Fruit fly (Drosophila melanogaster) whole organism, prepupa: ENCODE measurements around the gene Ent1.

Source experiments
- Blimp-1 ChIP-seq: fragments of 200-800 bp; sonication (Bioruptor generic); optimal IDR thresholded peaks from 3 replicates; lab custom pipeline; 2017; ENCODE audit warnings: missing biosample characterization, missing genetic modification characterization, mild to moderate bottlenecking, moderate library complexity, missing genetic modification reagents
- CG10669 ChIP-seq: fragments of 200-800 bp; sonication (Bioruptor generic); optimal IDR thresholded peaks from 3 replicates; lab custom pipeline; 2018; ENCODE audit warnings: missing biosample characterization, mild to moderate bottlenecking, missing genetic modification characterization, moderate library complexity
- CG11294 ChIP-seq: fragments of 200-800 bp; sonication (Bioruptor generic); IDR thresholded peaks from 2 replicates; pipeline ENCODE4 v1.3.6; 2022; ENCODE audit warnings: missing biosample characterization, missing genetic modification characterization
- CG11762 ChIP-seq: fragments of 200-800 bp; sonication (Bioruptor generic); optimal IDR thresholded peaks from 3 replicates; lab custom pipeline; 2016; ENCODE audit warnings: missing biosample characterization, missing genetic modification characterization; ENCODE audit not compliant: insufficient read depth
- CG11902 ChIP-seq: fragments of 200-800 bp; sonication (Bioruptor generic); optimal IDR thresholded peaks from 3 replicates; lab custom pipeline; 2016; ENCODE audit warnings: missing biosample characterization, missing genetic modification characterization
- CG16779 ChIP-seq: fragments of 200-800 bp; sonication (Bioruptor generic); optimal IDR thresholded peaks from 3 replicates; lab custom pipeline; 2017; ENCODE audit warnings: missing biosample characterization, mild to moderate bottlenecking, missing genetic modification characterization
- CG3032 ChIP-seq: fragments of 200-800 bp; optimal IDR thresholded peaks from 2 replicates; lab custom pipeline; 2019; ENCODE audit warnings: missing biosample characterization, mild to moderate bottlenecking, missing genetic modification characterization, moderate library complexity
- CG31627 ChIP-seq: fragments of 200-800 bp; sonication (Bioruptor generic); optimal IDR thresholded peaks from 3 replicates; lab custom pipeline; 2016; ENCODE audit warnings: missing biosample characterization, missing genetic modification characterization
- CG32006 ChIP-seq: fragments of 200-800 bp; sonication (Bioruptor generic); optimal IDR thresholded peaks from 3 replicates; lab custom pipeline; 2017; ENCODE audit warnings: missing biosample characterization, mild to moderate bottlenecking, missing genetic modification characterization
- CG3919 ChIP-seq: fragments of 200-800 bp; sonication (Bioruptor generic); optimal IDR thresholded peaks from 3 replicates; lab custom pipeline; 2016; ENCODE audit warnings: missing biosample characterization, missing genetic modification characterization
- CG4318 ChIP-seq: fragments of 200-800 bp; sonication (Bioruptor generic); optimal IDR thresholded peaks from 3 replicates; lab custom pipeline; 2017; ENCODE audit warnings: missing biosample characterization, mild to moderate bottlenecking, missing genetic modification characterization
- CG6276 ChIP-seq: fragments of 200-800 bp; sonication (Bioruptor generic); optimal IDR thresholded peaks from 2 replicates; lab custom pipeline; 2017; ENCODE audit warnings: missing biosample characterization, mild to moderate bottlenecking, missing genetic modification characterization
- CG6792 ChIP-seq: fragments of 200-800 bp; sonication (Bioruptor generic); optimal IDR thresholded peaks from 3 replicates; lab custom pipeline; 2016; ENCODE audit warnings: missing biosample characterization, missing genetic modification characterization
- CG6808 ChIP-seq: fragments of 200-800 bp; sonication (Bioruptor generic); optimal IDR thresholded peaks from 3 replicates; lab custom pipeline; 2017; ENCODE audit warnings: missing biosample characterization, missing genetic modification characterization, mild to moderate bottlenecking, moderate library complexity, missing genetic modification reagents
- CG7368 ChIP-seq: fragments of 200-800 bp; sonication (Bioruptor generic); optimal IDR thresholded peaks from 3 replicates; lab custom pipeline; 2016; ENCODE audit warnings: missing biosample characterization, missing genetic modification characterization
- CG8119 ChIP-seq: fragments of 200-800 bp; sonication (Bioruptor generic); IDR thresholded peaks from 3 replicates; pipeline ENCODE4 v1.3.6; 2022; ENCODE audit warnings: missing biosample characterization, missing genetic modification characterization
- CG8319 ChIP-seq: fragments of 200-800 bp; sonication (Bioruptor generic); optimal IDR thresholded peaks from 3 replicates; lab custom pipeline; 2016; ENCODE audit warnings: missing biosample characterization, missing genetic modification characterization
- CG8632 ChIP-seq: fragments of 200-800 bp; sonication (Bioruptor generic); optimal IDR thresholded peaks from 3 replicates; lab custom pipeline; 2016; ENCODE audit warnings: missing biosample characterization, missing genetic modification characterization
- CG9139 ChIP-seq: fragments of 200-800 bp; sonication (Bioruptor generic); optimal IDR thresholded peaks from 3 replicates; lab custom pipeline; 2017; ENCODE audit warnings: missing biosample characterization, mild to moderate bottlenecking, missing genetic modification characterization
- Eip78C ChIP-seq: fragments of 200-800 bp; sonication (Bioruptor generic); peaks from one replicate; lab custom pipeline; 2016; ENCODE audit warnings: missing biosample characterization, missing genetic modification characterization
- Eip93F ChIP-seq: fragments of 200-800 bp; sonication (Bioruptor generic); optimal IDR thresholded peaks from 2 replicates; lab custom pipeline; 2016; ENCODE audit warnings: missing biosample characterization, mild to moderate bottlenecking, missing genetic modification characterization
- Ets21C ChIP-seq: fragments of 200-800 bp; sonication (Bioruptor generic); optimal IDR thresholded peaks from 3 replicates; lab custom pipeline; 2016; ENCODE audit warnings: missing biosample characterization, missing genetic modification characterization
- Gug ChIP-seq: fragments of 200-800 bp; sonication (Bioruptor generic); IDR thresholded peaks from 2 replicates; pipeline ENCODE4 v1.3.6; 2022; ENCODE audit warnings: missing biosample characterization, missing genetic modification characterization
- Hr38 ChIP-seq: sonication (Bioruptor generic); optimal IDR thresholded peaks from 2 replicates; lab custom pipeline; 2016; ENCODE audit warnings: missing biosample characterization, missing genetic modification characterization
- Hr39 ChIP-seq: fragments of 200-800 bp; sonication (Bioruptor generic); optimal IDR thresholded peaks from 2 replicates; lab custom pipeline; 2016; ENCODE audit warnings: missing biosample characterization, missing genetic modification characterization
- Hr4 ChIP-seq: fragments of 200-800 bp; sonication (Bioruptor generic); optimal IDR thresholded peaks from 3 replicates; lab custom pipeline; 2016; ENCODE audit warnings: missing biosample characterization, missing genetic modification characterization
- Lpt ChIP-seq: fragments of 200-800 bp; sonication (Bioruptor generic); optimal IDR thresholded peaks from 3 replicates; lab custom pipeline; 2016; ENCODE audit warnings: missing biosample characterization, missing genetic modification characterization
- OdsH ChIP-seq: fragments of 200-800 bp; sonication (Bioruptor generic); optimal IDR thresholded peaks from 3 replicates; lab custom pipeline; 2016; ENCODE audit warnings: missing biosample characterization, missing genetic modification characterization
- Smox ChIP-seq: fragments of 200-800 bp; sonication (Bioruptor generic); optimal IDR thresholded peaks from 3 replicates; lab custom pipeline; 2016; ENCODE audit warnings: missing biosample characterization, missing genetic modification characterization
- Sox102F ChIP-seq: fragments of 200-800 bp; sonication (Bioruptor generic); optimal IDR thresholded peaks from 2 replicates; lab custom pipeline; 2016; ENCODE audit warnings: missing biosample characterization, mild to moderate bottlenecking, missing genetic modification characterization
- Sox14 ChIP-seq: fragments of 200-800 bp; sonication (Bioruptor generic); optimal IDR thresholded peaks from 3 replicates; lab custom pipeline; 2016; ENCODE audit warnings: missing biosample characterization, missing genetic modification characterization
- Sox15 ChIP-seq: fragments of 200-800 bp; sonication (Bioruptor generic); optimal IDR thresholded peaks from 3 replicates; lab custom pipeline; 2016; ENCODE audit warnings: missing biosample characterization, missing genetic modification characterization
- achi ChIP-seq: fragments of 200-800 bp; sonication (Bioruptor generic); optimal IDR thresholded peaks from 3 replicates; lab custom pipeline; 2016; ENCODE audit warnings: missing biosample characterization, missing genetic modification characterization
- acj6 ChIP-seq: fragments of 200-800 bp; sonication (Bioruptor generic); optimal IDR thresholded peaks from 3 replicates; lab custom pipeline; 2016; ENCODE audit warnings: missing biosample characterization, missing genetic modification characterization
- cyc ChIP-seq: fragments of 200-800 bp; sonication (Bioruptor generic); optimal IDR thresholded peaks from 3 replicates; lab custom pipeline; 2016; ENCODE audit warnings: missing biosample characterization, missing genetic modification characterization
- dac ChIP-seq: fragments of 200-800 bp; sonication (Bioruptor generic); optimal IDR thresholded peaks from 2 replicates; lab custom pipeline; 2017; ENCODE audit warnings: missing biosample characterization, mild to moderate bottlenecking, missing genetic modification characterization
- dsx ChIP-seq: fragments of 200-800 bp; optimal IDR thresholded peaks from 3 replicates; lab custom pipeline; 2019; ENCODE audit warnings: missing biosample characterization, mild to moderate bottlenecking, missing genetic modification characterization, moderate library complexity; ENCODE audit not compliant: poor library complexity, severe bottlenecking
- eg ChIP-seq: fragments of 200-800 bp; sonication (Bioruptor generic); IDR thresholded peaks from 3 replicates; pipeline ENCODE4 v1.3.6; 2022; ENCODE audit warnings: missing biosample characterization, missing genetic modification characterization
- fd59A ChIP-seq: fragments of 200-800 bp; sonication (Bioruptor generic); optimal IDR thresholded peaks from 2 replicates; lab custom pipeline; 2017; ENCODE audit warnings: missing biosample characterization, mild to moderate bottlenecking, missing genetic modification characterization, missing genetic modification reagents
- fd85E ChIP-seq: fragments of 200-800 bp; sonication (Bioruptor generic); optimal IDR thresholded peaks from 3 replicates; lab custom pipeline; 2016; ENCODE audit warnings: missing biosample characterization, missing genetic modification characterization
- fkh ChIP-seq: fragments of 200-800 bp; sonication (Bioruptor generic); optimal IDR thresholded peaks from 3 replicates; lab custom pipeline; 2017; ENCODE audit warnings: missing biosample characterization, mild to moderate bottlenecking, missing genetic modification characterization, moderate library complexity
- lz ChIP-seq: fragments of 200-800 bp; sonication (Bioruptor generic); optimal IDR thresholded peaks from 3 replicates; lab custom pipeline; 2016; ENCODE audit warnings: missing biosample characterization, missing genetic modification characterization
- net ChIP-seq: fragments of 200-800 bp; sonication (Bioruptor generic); optimal IDR thresholded peaks from 3 replicates; lab custom pipeline; 2016; ENCODE audit warnings: missing biosample characterization, missing genetic modification characterization
- pdm3 ChIP-seq: fragments of 200-800 bp; sonication (Bioruptor generic); optimal IDR thresholded peaks from 3 replicates; lab custom pipeline; 2016; ENCODE audit warnings: missing biosample characterization, missing genetic modification characterization
- salr ChIP-seq, 2 experiments: fragments of 200-800 bp; sonication (Bioruptor generic); optimal IDR thresholded peaks; 3 replicates each; lab custom pipeline; 2016 to 2018; ENCODE audit warnings: missing biosample characterization in 2 of 2, missing genetic modification characterization in 2 of 2, mild to moderate bottlenecking in 1 of 2
- spab ChIP-seq: fragments of 200-800 bp; sonication (Bioruptor generic); optimal IDR thresholded peaks from 2 replicates; lab custom pipeline; 2017; ENCODE audit warnings: missing biosample characterization, mild to moderate bottlenecking, missing genetic modification characterization, missing genetic modification reagents
- svp ChIP-seq: fragments of 200-800 bp; sonication (Bioruptor generic); peaks from one replicate; lab custom pipeline; 2016; ENCODE audit warnings: missing biosample characterization, missing genetic modification characterization
- topi ChIP-seq: fragments of 200-800 bp; sonication (Bioruptor generic); optimal IDR thresholded peaks from 3 replicates; lab custom pipeline; 2016; ENCODE audit warnings: missing biosample characterization, missing genetic modification characterization
- vri ChIP-seq: fragments of 200-800 bp; sonication (Bioruptor generic); optimal IDR thresholded peaks from 3 replicates; lab custom pipeline; 2016; ENCODE audit warnings: missing biosample characterization, mild to moderate bottlenecking, missing genetic modification characterization

The Ent1 gene

DNA sequence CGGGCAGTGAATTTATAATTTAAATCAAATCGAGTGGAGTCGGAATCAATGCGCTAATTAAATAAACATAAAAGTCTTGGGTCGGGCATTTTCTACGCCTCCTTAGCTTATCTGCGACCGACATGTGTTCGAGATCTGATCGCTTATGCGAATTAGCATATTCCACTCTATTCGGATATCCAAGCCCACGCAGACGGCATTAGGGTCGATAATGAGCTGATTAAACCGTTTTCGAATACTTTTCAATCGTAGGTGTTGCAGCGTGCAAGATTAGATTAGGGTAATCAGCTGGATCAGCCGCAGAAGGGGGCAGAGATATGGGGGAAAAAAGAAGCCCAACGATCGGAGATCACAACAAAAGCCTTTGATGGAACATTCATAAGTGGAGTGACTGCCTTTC lies 32.8 kb upstream of the Ent1 start:
- TF ChIP-seq lz (GFP tag; lab: Kevin White, UChicago) (no peak), CG32006 (GFP tag; lab: Kevin White, UChicago) (no peak), CG6276 (GFP tag; lab: Kevin White, UChicago) (no peak), svp (GFP tag; lab: Kevin White, UChicago) (no peak), CG16779 (tag; lab: Kevin White, UChicago) (no peak), dsx (GFP tag; lab: Kevin White, UChicago) (no peak), eg (GFP tag; lab: Robert Waterston, UW) (no peak), acj6 (GFP tag; lab: Kevin White, UChicago) (no peak), CG3919 (GFP tag; lab: Kevin White, UChicago) (no peak), cyc (GFP tag; lab: Kevin White, UChicago) (no peak), achi (no peak)

DNA sequence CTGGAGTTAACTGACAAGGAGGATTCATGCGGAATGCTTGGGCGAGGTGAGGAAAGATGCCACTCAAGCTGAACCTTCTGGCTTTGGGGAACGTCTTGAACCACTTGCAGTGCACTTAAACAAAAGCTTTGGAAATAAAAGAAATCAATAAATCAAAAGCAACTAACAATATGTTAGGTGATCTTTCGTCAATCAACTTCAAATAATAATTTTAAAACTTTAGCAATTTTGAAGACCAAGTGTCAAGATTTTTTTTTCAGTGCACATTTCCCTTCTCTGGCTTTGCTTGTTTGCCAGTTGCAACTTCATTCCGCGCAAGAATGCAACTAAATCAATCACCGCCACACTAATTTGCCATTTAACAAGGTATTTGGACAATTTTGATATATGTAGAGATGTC lies 25.1 kb upstream of the Ent1 start:
- TF ChIP-seq dsx (GFP tag; lab: Kevin White, UChicago) (peak; percentile 40), CG3919 (GFP tag; lab: Kevin White, UChicago) (peak; percentile 65), CG31627 (peak; percentile 71), Smox (GFP tag; lab: Kevin White, UChicago) (peak; percentile 61), pdm3 (GFP tag; lab: Kevin White, UChicago) (peak; percentile 51), CG7368 (GFP tag; lab: Kevin White, UChicago) (peak; percentile 16), CG16779 (tag; lab: Kevin White, UChicago) (no peak), svp (GFP tag; lab: Kevin White, UChicago) (peak; percentile 88), Ets21C (GFP tag; lab: Kevin White, UChicago) (peak; percentile 36), Sox15 (GFP tag; lab: Kevin White, UChicago) (no peak), dac (GFP tag; lab: Kevin White, UChicago) (no peak), CG8319 (no peak), OdsH (peak; percentile 50), Hr38 (GFP tag; lab: Kevin White, UChicago) (no peak), Eip93F (GFP tag; lab: Kevin White, UChicago) (peak; percentile 3), CG8119 (GFP tag; lab: Robert Waterston, UW) (peak; percentile 46; the same call in 1 of the 3 replicates), Sox14 (GFP tag; lab: Kevin White, UChicago) (peak; percentile 61), Gug (no peak; the same call in 1 of the 2 replicates), CG10669 (GFP tag; lab: Kevin White, UChicago) (peak; percentile 53), Blimp-1 (no peak), salr (GFP tag; optimal IDR thresholded peaks at IDR 0.05; lab: Kevin White, UChicago) (peak in 1 of 2 experiments; percentile 8), topi (GFP tag; lab: Kevin White, UChicago) (peak; percentile 67), Eip78C (peak; percentile 88), cyc (GFP tag; lab: Kevin White, UChicago) (peak; percentile 69), vri (GFP tag; lab: Kevin White, UChicago) (peak; percentile 63), CG9139 (GFP tag; lab: Kevin White, UChicago) (no peak), CG6808 (GFP tag; lab: Kevin White, UChicago) (peak; percentile 51), CG11294 (no peak), Hr39 (peak; percentile 68), Hr4 (GFP tag; lab: Kevin White, UChicago) (peak; percentile 32), CG11902 (GFP tag; lab: Kevin White, UChicago) (peak; percentile 18), fkh (GFP tag; lab: Kevin White, UChicago) (no peak), Lpt (no peak), Sox102F (GFP tag; lab: Kevin White, UChicago) (peak; percentile 68), CG3032 (tag; lab: Kevin White, UChicago) (peak; percentile 43), CG6792 (GFP tag; lab: Kevin White, UChicago) (peak; percentile 62), CG4318 (peak; percentile 6), fd85E (GFP tag; lab: Kevin White, UChicago) (no peak), CG6276 (GFP tag; lab: Kevin White, UChicago) (peak; percentile 10), achi (peak; percentile 56), fd59A (GFP tag; lab: Kevin White, UChicago) (no peak), CG8632 (GFP tag; lab: Kevin White, UChicago) (peak; percentile 22), net (GFP tag; lab: Kevin White, UChicago) (peak; percentile 40), CG11762 (GFP tag; lab: Kevin White, UChicago) (no peak), spab (GFP tag; lab: Kevin White, UChicago) (peak; percentile 16)
